Worm (Caenorhabditis elegans) whole organism, midembryonic: ENCODE measurements around the gene rol-3.

ENCODE experiments used
- T22C8.4 ChIP-seq: fragments of 200-800 bp; sonication (Bioruptor generic); IDR thresholded peaks from 2 replicates; pipeline ENCODE4 v1.3.6; 2022; ENCODE audit warnings: missing genetic modification characterization, missing compliant biosample characterization
- cog-1 ChIP-seq: sonication (generic microtip); optimal IDR thresholded peaks from 2 replicates; lab custom pipeline; 2016; ENCODE audit warnings: missing genetic modification characterization, missing compliant biosample characterization
- flt-1 ChIP-seq: fragments of 200-800 bp; sonication (Bioruptor generic); IDR thresholded peaks from 2 replicates; pipeline ENCODE4 v1.3.6; 2022; ENCODE audit warnings: missing genetic modification characterization, missing compliant biosample characterization
- klf-2 ChIP-seq: fragments of 200-800 bp; sonication (Bioruptor generic); conservative IDR thresholded peaks from 2 replicates; pipeline ENCODE4 v1.3.6; 2022; ENCODE audit warnings: missing genetic modification reagents, missing genetic modification characterization, missing compliant biosample characterization
- med-1 ChIP-seq: sonication (generic microtip); optimal IDR thresholded peaks from 2 replicates; lab custom pipeline; 2017; ENCODE audit warnings: missing genetic modification characterization, mild to moderate bottlenecking, missing compliant biosample characterization, antibody characterized with exemption, missing genetic modification reagents; ENCODE audit not compliant: insufficient read depth
- ref-1 ChIP-seq: fragments of 200-800 bp; sonication (Bioruptor generic); conservative IDR thresholded peaks from 2 replicates; pipeline ENCODE4 v1.3.6; 2022; ENCODE audit warnings: missing genetic modification reagents, missing genetic modification characterization, missing compliant biosample characterization
- tab-1 ChIP-seq: fragments of 200-800 bp; sonication (Bioruptor generic); IDR thresholded peaks from 2 replicates; pipeline ENCODE4 v1.3.6; 2022; ENCODE audit warnings: missing genetic modification characterization, missing compliant biosample characterization
- ztf-23 ChIP-seq: fragments of 200-800 bp; sonication (Bioruptor generic); IDR thresholded peaks from 2 replicates; pipeline ENCODE4 v1.3.6; 2022; ENCODE audit warnings: missing genetic modification reagents, missing genetic modification characterization, missing compliant biosample characterization
- ztf-29 ChIP-seq: fragments of 200-800 bp; sonication (Bioruptor generic); IDR thresholded peaks from 2 replicates; pipeline ENCODE4 v1.3.6; 2022; ENCODE audit warnings: missing genetic modification reagents, missing genetic modification characterization, missing compliant biosample characterization

rol-3 gene

ce11 chrV:8195889-8196418, 42.3 kb downstream of the rol-3 start, which contains the start of gene F20D6.10:
Gene F20D6.10, minus strand, starts transcription at chrV:8195939.
- TF ChIP-seq med-1 (GFP tag; lab: Kevin White, UChicago) (no peak), tab-1 (GFP tag; lab: Robert Waterston, UW) (no peak), ztf-29 (GFP tag; lab: Robert Waterston, UW) (no peak), ztf-23 (GFP tag; lab: Robert Waterston, UW) (no peak), klf-2 (GFP tag; lab: Robert Waterston, UW) (no peak), ref-1 (GFP tag; lab: Robert Waterston, UW) (no peak), flt-1 (GFP tag; lab: Robert Waterston, UW) (no peak)

ce11 chrV:8190430-8190829, 47.8 kb downstream of the rol-3 start, which contains the start of gene F20D6.1:
Gene F20D6.1, plus strand, starts transcription at chrV:8190730.
- TF ChIP-seq flt-1 (GFP tag; lab: Robert Waterston, UW), result no peak
- TF ChIP-seq T22C8.4 (GFP tag; lab: Robert Waterston, UW), result no peak
- no peak for TF ChIP-seq klf-2 (GFP tag; lab: Robert Waterston, UW)
- no peak for TF ChIP-seq med-1 (GFP tag; lab: Kevin White, UChicago)

ce11 chrV:8190016-8190415, 48.2 kb downstream of the rol-3 start, which contains the start of gene F20D6.12:
Gene F20D6.12, minus strand, starts transcription at chrV:8190116.
- TF ChIP-seq klf-2 (GFP tag; lab: Robert Waterston, UW) (no peak), med-1 (GFP tag; lab: Kevin White, UChicago) (no peak), ztf-23 (GFP tag; lab: Robert Waterston, UW) (no peak), flt-1 (GFP tag; lab: Robert Waterston, UW) (no peak), ref-1 (GFP tag; lab: Robert Waterston, UW) (no peak), T22C8.4 (GFP tag; lab: Robert Waterston, UW) (no peak), ztf-29 (GFP tag; lab: Robert Waterston, UW) (no peak), cog-1 (no peak), tab-1 (GFP tag; lab: Robert Waterston, UW) (no peak)

ce11 chrV:8188421-8188820, 49.8 kb downstream of the rol-3 start, which contains the start of gene F20D6.15:
Gene F20D6.15, minus strand, starts transcription at chrV:8188467.
- TF ChIP-seq ref-1 (GFP tag; lab: Robert Waterston, UW) (no peak), tab-1 (GFP tag; lab: Robert Waterston, UW) (no peak), klf-2 (GFP tag; lab: Robert Waterston, UW) (no peak), med-1 (GFP tag; lab: Kevin White, UChicago) (no peak), flt-1 (GFP tag; lab: Robert Waterston, UW) (no peak), ztf-23 (GFP tag; lab: Robert Waterston, UW) (no peak), cog-1 (no peak), T22C8.4 (GFP tag; lab: Robert Waterston, UW) (no peak), ztf-29 (GFP tag; lab: Robert Waterston, UW) (no peak)

ce11 chrV:8185737-8186136, 52.5 kb downstream of the rol-3 start, which contains the start of gene F20D6.2:
Gene F20D6.2, plus strand, starts transcription at chrV:8186037.
- TF ChIP-seq ztf-29 (GFP tag; lab: Robert Waterston, UW) (no peak), ztf-23 (GFP tag; lab: Robert Waterston, UW) (no peak), ref-1 (GFP tag; lab: Robert Waterston, UW) (no peak), T22C8.4 (GFP tag; lab: Robert Waterston, UW) (no peak), cog-1 (no peak), flt-1 (GFP tag; lab: Robert Waterston, UW) (no peak), tab-1 (GFP tag; lab: Robert Waterston, UW) (no peak)

- TF ChIP-seq flt-1 (GFP tag; lab: Robert Waterston, UW) (no peak), ref-1 (GFP tag; lab: Robert Waterston, UW) (no peak), ztf-29 (GFP tag; lab: Robert Waterston, UW) (no peak)
Measured at ce11 chrV:8183384-8183783, 54.8 kb downstream of the rol-3 start, which contains the start of gene srp-8. Gene srp-8, plus strand, starts transcription at chrV:8183684.

- TF ChIP-seq med-1 (GFP tag; lab: Kevin White, UChicago) (no peak), tab-1 (GFP tag; lab: Robert Waterston, UW) (no peak), klf-2 (GFP tag; lab: Robert Waterston, UW) (no peak)
Measured at ce11 chrV:8178914-8179542, 59.2 kb downstream of the rol-3 start, which contains the start of gene srp-7. Gene srp-7, plus strand, starts transcription at chrV:8179126.

ce11 chrV:8178279-8178678, 59.9 kb downstream of the rol-3 start:
- no peak for TF ChIP-seq ref-1 (GFP tag; lab: Robert Waterston, UW)
- no peak for TF ChIP-seq flt-1 (GFP tag; lab: Robert Waterston, UW)
- no peak for TF ChIP-seq T22C8.4 (GFP tag; lab: Robert Waterston, UW)
- TF ChIP-seq med-1 (GFP tag; lab: Kevin White, UChicago), result no peak
- TF ChIP-seq ztf-23 (GFP tag; lab: Robert Waterston, UW), result no peak
- no peak for TF ChIP-seq tab-1 (GFP tag; lab: Robert Waterston, UW)
- no peak for TF ChIP-seq klf-2 (GFP tag; lab: Robert Waterston, UW)
- no peak for TF ChIP-seq cog-1
- TF ChIP-seq ztf-29 (GFP tag; lab: Robert Waterston, UW), result no peak
